Fruit fly (Drosophila melanogaster) whole organism, wandering third instar larva: ENCODE data around the gene CG14219.

Experiments
- Abd-B ChIP-seq: fragments of >200 bp; optimal IDR thresholded peaks from 2 replicates; lab custom pipeline; 2017; ENCODE audit warnings: missing biosample characterization, missing genetic modification characterization
- CG32264 ChIP-seq: fragments of 200-800 bp; sonication (Bioruptor generic); optimal IDR thresholded peaks from 2 replicates; lab custom pipeline; 2016; ENCODE audit warnings: missing biosample characterization, missing genetic modification characterization
- CG9705 ChIP-seq: fragments of 200-800 bp; sonication (Bioruptor generic); optimal IDR thresholded peaks from 2 replicates; lab custom pipeline; 2018; ENCODE audit warnings: missing biosample characterization, mild to moderate bottlenecking, missing genetic modification characterization
- CrebA ChIP-seq: fragments of 200-800 bp; sonication (Bioruptor generic); optimal IDR thresholded peaks from 2 replicates; lab custom pipeline; 2016; ENCODE audit warnings: missing biosample characterization, mild to moderate bottlenecking, missing genetic modification characterization, borderline replicate concordance
- Dif ChIP-seq: fragments of 200-275, 200-300 bp; sonication (Bioruptor generic); optimal IDR thresholded peaks from 2 replicates; lab custom pipeline; 2018; ENCODE audit warnings: missing biosample characterization, missing genetic modification characterization; ENCODE audit not compliant: partially characterized antibody
- HLH106 ChIP-seq: fragments of 200-800 bp; optimal IDR thresholded peaks from 3 replicates; lab custom pipeline; 2019; ENCODE audit warnings: missing biosample characterization, mild to moderate bottlenecking, missing genetic modification characterization, moderate library complexity
- Hnf4 ChIP-seq: fragments of 200-800 bp; sonication (Bioruptor generic); optimal IDR thresholded peaks from 2 replicates; lab custom pipeline; 2016; ENCODE audit warnings: missing biosample characterization, mild to moderate bottlenecking, missing genetic modification characterization
- Hr78 ChIP-seq: fragments of >200 bp; optimal IDR thresholded peaks from 2 replicates; lab custom pipeline; 2017; ENCODE audit warnings: missing biosample characterization, missing genetic modification characterization
- Hr83 ChIP-seq: fragments of 200-300 bp; sonication (Bioruptor generic); optimal IDR thresholded peaks from 2 replicates; lab custom pipeline; 2016; ENCODE audit warnings: missing biosample characterization, mild to moderate bottlenecking, missing genetic modification characterization, moderate library complexity; ENCODE audit not compliant: poor library complexity, severe bottlenecking
- Mio ChIP-seq: sonication (Bioruptor generic); optimal IDR thresholded peaks from 2 replicates; lab custom pipeline; 2016; ENCODE audit warnings: missing biosample characterization, missing genetic modification characterization
- Myc ChIP-seq: fragments of >200 bp; optimal IDR thresholded peaks from 2 replicates; lab custom pipeline; 2017
- N ChIP-seq: fragments of >200 bp; optimal IDR thresholded peaks from 2 replicates; lab custom pipeline; 2018; ENCODE audit warnings: missing biosample characterization, missing external identifiers, missing genetic modification characterization
- OdsH ChIP-seq: fragments of 200-800 bp; sonication (Bioruptor generic); optimal IDR thresholded peaks from 2 replicates; lab custom pipeline; 2016; ENCODE audit warnings: missing biosample characterization, mild to moderate bottlenecking, missing genetic modification characterization
- Rel ChIP-seq, 2 experiments: fragments of 200-800 bp; sonication (Bioruptor generic) in 1 of 2; optimal IDR thresholded peaks; 2 replicates in 1 of 2; 3 replicates in 1 of 2; lab custom pipeline; 2016 to 2019; ENCODE audit warnings: mild to moderate bottlenecking in 2 of 2, missing biosample characterization in 2 of 2, missing genetic modification characterization in 2 of 2, moderate library complexity in 1 of 2
- Sp1 ChIP-seq: fragments of 200-800 bp; sonication (Bioruptor generic); optimal IDR thresholded peaks from 3 replicates; lab custom pipeline; 2019; ENCODE audit warnings: missing biosample characterization, mild to moderate bottlenecking, missing genetic modification characterization, moderate library complexity
- Vsx2 ChIP-seq: fragments of 200-300, 225-300 bp; sonication (Bioruptor generic); optimal IDR thresholded peaks from 2 replicates; lab custom pipeline; 2018; ENCODE audit warnings: missing biosample characterization, missing genetic modification characterization; ENCODE audit not compliant: partially characterized antibody
- br ChIP-seq: fragments of 200-800 bp; sonication (Bioruptor generic); optimal IDR thresholded peaks from 2 replicates; lab custom pipeline; 2016; ENCODE audit warnings: missing biosample characterization, missing genetic modification characterization
- brk ChIP-seq: fragments of 200-800 bp; sonication (Bioruptor generic); optimal IDR thresholded peaks from 2 replicates; lab custom pipeline; 2016; ENCODE audit warnings: missing biosample characterization, mild to moderate bottlenecking, missing genetic modification characterization
- dl ChIP-seq, 2 experiments: fragments of 175-275, 200-275 bp in 1 of 2; fragments of 200-275 bp in 1 of 2; sonication (Bioruptor generic); optimal IDR thresholded peaks; lab custom pipeline; 2018; ENCODE audit warnings: mild to moderate bottlenecking in 2 of 2, missing biosample characterization in 2 of 2, missing genetic modification characterization in 2 of 2, moderate library complexity in 2 of 2; ENCODE audit not compliant: partially characterized antibody in 2 of 2, insufficient read depth in 1 of 2
- dmrt93B ChIP-seq: fragments of 200-800 bp; sonication (Bioruptor generic); optimal IDR thresholded peaks from 2 replicates; lab custom pipeline; 2018; ENCODE audit warnings: missing biosample characterization, mild to moderate bottlenecking, missing genetic modification characterization
- dsf ChIP-seq: sonication (Bioruptor generic); optimal IDR thresholded peaks from 2 replicates; lab custom pipeline; 2016; ENCODE audit warnings: missing biosample characterization, missing genetic modification characterization, borderline replicate concordance
- ey ChIP-seq: fragments of 200-800 bp; sonication (Bioruptor generic); optimal IDR thresholded peaks from 2 replicates; lab custom pipeline; 2016; ENCODE audit warnings: missing biosample characterization, missing genetic modification characterization
- foxo ChIP-seq, 2 experiments: fragments of 200-800 bp; sonication (Bioruptor generic); optimal IDR thresholded peaks; 2 replicates in 1 of 2; 3 replicates in 1 of 2; lab custom pipeline; 2016 to 2017; ENCODE audit warnings: missing biosample characterization in 2 of 2, missing genetic modification characterization in 2 of 2
- fru ChIP-seq: fragments of 200-800 bp; sonication (Bioruptor generic); optimal IDR thresholded peaks from 3 replicates; lab custom pipeline; 2016; ENCODE audit warnings: missing biosample characterization, mild to moderate bottlenecking, missing genetic modification characterization
- h ChIP-seq: fragments of 200-800 bp; sonication (Bioruptor generic); optimal IDR thresholded peaks from 3 replicates; lab custom pipeline; 2016; ENCODE audit warnings: missing biosample characterization, mild to moderate bottlenecking, missing genetic modification characterization
- jim ChIP-seq: fragments of 175-275, 200-325 bp; sonication (Bioruptor generic); optimal IDR thresholded peaks from 2 replicates; lab custom pipeline; 2016; ENCODE audit warnings: missing biosample characterization, mild to moderate bottlenecking, missing genetic modification characterization
- lola ChIP-seq: fragments of >200 bp; optimal IDR thresholded peaks from 2 replicates; lab custom pipeline; 2017; ENCODE audit warnings: missing biosample characterization, missing genetic modification characterization
- pan ChIP-seq: fragments of >200 bp; optimal IDR thresholded peaks from 2 replicates; lab custom pipeline; 2017
- psq ChIP-seq: fragments of 200-800 bp; sonication (Bioruptor generic); optimal IDR thresholded peaks from 3 replicates; lab custom pipeline; 2017; ENCODE audit warnings: missing biosample characterization, mild to moderate bottlenecking, missing genetic modification characterization, moderate library complexity
- rgr ChIP-seq: fragments of 200-800 bp; sonication (Bioruptor generic); optimal IDR thresholded peaks from 3 replicates; lab custom pipeline; 2016; ENCODE audit warnings: missing biosample characterization, mild to moderate bottlenecking, missing genetic modification characterization
- sage ChIP-seq: fragments of 200-800 bp; sonication (Bioruptor generic); optimal IDR thresholded peaks from 2 replicates; lab custom pipeline; 2016; ENCODE audit warnings: missing biosample characterization, mild to moderate bottlenecking, missing genetic modification characterization
- sv ChIP-seq: fragments of 200-800 bp; sonication (Bioruptor generic); optimal IDR thresholded peaks from 3 replicates; lab custom pipeline; 2016; ENCODE audit warnings: missing biosample characterization, missing genetic modification characterization
- tai ChIP-seq: sonication (Bioruptor generic); optimal IDR thresholded peaks from 2 replicates; lab custom pipeline; 2016; ENCODE audit warnings: missing biosample characterization, missing genetic modification characterization
- woc ChIP-seq: sonication (Bioruptor generic); optimal IDR thresholded peaks from 2 replicates; lab custom pipeline; 2016; ENCODE audit warnings: missing biosample characterization, mild to moderate bottlenecking, missing genetic modification characterization

CG14219 gene

dm6 chrX:19606971-19607370 is 17.0 kb upstream of the CG14219 start:
- TF ChIP-seq Vsx2 (GFP tag; lab: Kevin White, UChicago) (no peak), psq (GFP tag; lab: Kevin White, UChicago) (no peak), sv (no peak), h (GFP tag; lab: Kevin White, UChicago) (no peak), tai (no peak), CG32264 (GFP tag; lab: Kevin White, UChicago) (no peak), br (no peak), Sp1 (no peak), CrebA (GFP tag; lab: Kevin White, UChicago) (no peak), dsf (GFP tag; lab: Kevin White, UChicago) (no peak), Hr78 (GFP tag; lab: Kevin White, UChicago) (no peak), jim (no peak)
- TF ChIP-seq, all 38 proteins: peak for 0

dm6 chrX:19606558-19606957 is 16.6 kb upstream of the CG14219 start:
- TF ChIP-seq brk (GFP tag; lab: Kevin White, UChicago), result no peak
- TF ChIP-seq dmrt93B (GFP tag; lab: Kevin White, UChicago), result no peak
- TF ChIP-seq h (GFP tag; lab: Kevin White, UChicago), result no peak
- no peak for TF ChIP-seq Myc (lab: Kevin White, UChicago)
- no peak for TF ChIP-seq HLH106
- TF ChIP-seq Hr78 (GFP tag; lab: Kevin White, UChicago), result no peak
- no peak for TF ChIP-seq N (GFP tag; lab: Kevin White, UChicago)
- no peak for TF ChIP-seq rgr (GFP tag; lab: Kevin White, UChicago)
- TF ChIP-seq Mio (GFP tag; lab: Kevin White, UChicago), result no peak
- TF ChIP-seq Hr83 (GFP tag; lab: Kevin White, UChicago), result no peak

- TF ChIP-seq Dif (GFP tag; lab: Kevin White, UChicago) (no peak), Sp1 (no peak), tai (no peak), sage (GFP tag; lab: Kevin White, UChicago) (no peak), Vsx2 (GFP tag; lab: Kevin White, UChicago) (no peak), sv (no peak), dl (GFP tag; optimal IDR thresholded peaks at IDR 0.05; lab: Kevin White, UChicago; ENCODE audit: insufficient read depth in 1 of 2, partially characterized antibody in 2 of 2) (no peak), Hr83 (GFP tag; lab: Kevin White, UChicago) (no peak), CrebA (GFP tag; lab: Kevin White, UChicago) (no peak), CG9705 (GFP tag; lab: Kevin White, UChicago) (no peak), pan (lab: Kevin White, UChicago) (no peak), fru (GFP tag; lab: Kevin White, UChicago) (no peak), CG32264 (GFP tag; lab: Kevin White, UChicago) (no peak), dsf (GFP tag; lab: Kevin White, UChicago) (no peak), psq (GFP tag; lab: Kevin White, UChicago) (no peak), woc (GFP tag; lab: Kevin White, UChicago) (no peak), br (no peak), brk (GFP tag; lab: Kevin White, UChicago) (no peak)
These were observed 15.9 kb upstream of the CG14219 start for dm6 chrX:19605915-19606314.

DNA sequence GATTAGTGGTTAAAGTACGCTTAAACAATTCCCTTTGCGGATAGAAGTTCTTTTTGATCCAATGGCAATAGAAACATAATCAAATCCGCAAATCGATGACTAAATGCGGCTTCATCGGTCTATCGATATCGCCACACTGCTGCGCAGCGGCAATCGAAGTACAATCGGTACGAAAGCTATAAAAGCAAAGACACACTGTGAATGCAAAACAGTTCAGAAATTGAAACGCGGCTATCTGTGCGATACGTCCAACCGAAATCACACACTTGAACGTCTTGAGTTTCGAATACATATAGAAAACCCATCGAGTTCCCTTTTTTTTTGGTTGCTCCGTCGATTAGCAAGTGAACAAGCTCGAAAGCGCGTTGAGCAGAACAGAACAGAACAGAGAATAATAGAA is 15.0 kb upstream of the CG14219 start, which contains the start of gene CG14207:
TSS of gene CG14207 (plus strand) at position 203 of the 400 bp plus-strand sequence.
- TF ChIP-seq lola (GFP tag; lab: Kevin White, UChicago), result no peak
- TF ChIP-seq foxo (GFP tag; optimal IDR thresholded peaks at IDR 0.05; lab: Kevin White, UChicago), result peak in 1 of 2 experiments; percentile 25
- no peak for TF ChIP-seq pan (lab: Kevin White, UChicago)
- no peak for TF ChIP-seq sv
- peak; percentile 43 for TF ChIP-seq psq (GFP tag; lab: Kevin White, UChicago)
- TF ChIP-seq Myc (lab: Kevin White, UChicago), result no peak
- TF ChIP-seq rgr (GFP tag; lab: Kevin White, UChicago), result peak; percentile 45
- no peak for TF ChIP-seq Hr78 (GFP tag; lab: Kevin White, UChicago)
- TF ChIP-seq ey, result no peak
- peak; percentile 11 for TF ChIP-seq Dif (GFP tag; lab: Kevin White, UChicago)
- TF ChIP-seq Rel (GFP tag; optimal IDR thresholded peaks at IDR 0.05; lab: Kevin White, UChicago), result no peak
- TF ChIP-seq Rel (tag; optimal IDR thresholded peaks at IDR 0.05; lab: Kevin White, UChicago), result peak; percentile 60
- peak; percentile 35 for TF ChIP-seq OdsH (GFP tag; lab: Kevin White, UChicago)
- no peak for TF ChIP-seq Abd-B (GFP tag; lab: Kevin White, UChicago)
- TF ChIP-seq Hnf4, result peak; percentile 63
- TF ChIP-seq dmrt93B (GFP tag; lab: Kevin White, UChicago), result no peak
- peak; percentile 52 for TF ChIP-seq h (GFP tag; lab: Kevin White, UChicago)
- TF ChIP-seq CG32264 (GFP tag; lab: Kevin White, UChicago), result no peak
- TF ChIP-seq Sp1, result peak; percentile 37
- peak; percentile 39 for TF ChIP-seq br
- TF ChIP-seq woc (GFP tag; lab: Kevin White, UChicago), result no peak
- peak in 1 of 2 experiments; percentile 21 for TF ChIP-seq dl (GFP tag; optimal IDR thresholded peaks at IDR 0.05; lab: Kevin White, UChicago; ENCODE audit: insufficient read depth in 1 of 2, partially characterized antibody in 2 of 2)
- no peak for TF ChIP-seq CrebA (GFP tag; lab: Kevin White, UChicago)
- TF ChIP-seq fru (GFP tag; lab: Kevin White, UChicago), result peak; percentile 38
